Fruit fly (Drosophila melanogaster) whole organism: ENCODE data around the gene Idh.

Experiments
- CG8478 ChIP-seq: fragments of >200 bp; optimal IDR thresholded peaks from 2 replicates; lab custom pipeline; 2018; ENCODE audit warnings: inconsistent platforms
- Dll ChIP-seq: fragments of >200 bp; optimal IDR thresholded peaks from 2 replicates; lab custom pipeline; 2017

DNA sequence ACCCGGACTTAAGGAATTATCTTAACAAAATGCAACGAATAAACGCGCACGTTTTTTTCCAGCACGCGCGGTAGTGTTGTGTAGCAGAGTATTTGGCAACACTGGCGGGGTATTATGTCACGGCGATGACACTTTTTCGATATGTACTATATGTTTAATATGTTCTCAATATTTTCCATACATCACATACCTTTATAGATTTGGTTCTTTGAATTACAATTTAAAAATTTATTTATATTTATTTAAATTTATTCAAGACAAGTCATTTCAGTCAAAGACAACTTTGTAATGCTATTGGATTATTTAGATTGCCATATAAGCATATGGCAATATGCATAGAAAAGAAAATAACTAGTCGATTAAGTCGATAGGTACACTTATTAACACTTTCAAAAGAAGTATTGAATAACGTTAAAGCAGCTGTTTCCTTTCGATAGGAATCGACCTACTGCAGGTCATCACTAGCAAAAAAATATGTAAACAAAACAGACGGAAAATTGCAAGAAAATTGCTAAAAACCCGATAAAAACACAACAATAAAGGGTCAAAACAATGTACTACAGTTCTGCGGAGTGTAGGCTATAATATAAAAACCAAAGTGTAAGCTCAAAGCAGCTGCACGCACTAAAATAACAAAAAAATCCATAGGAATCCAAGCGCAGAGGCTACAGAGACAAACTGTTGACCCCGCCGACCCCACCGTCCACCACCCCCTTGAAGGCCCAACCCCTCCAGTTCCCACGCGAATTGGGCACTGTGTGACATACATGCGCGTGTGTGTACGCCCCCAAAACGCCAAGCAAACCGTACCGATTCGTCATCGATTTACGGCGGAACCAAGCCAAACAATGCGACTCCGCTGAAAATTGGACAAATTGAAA lies 14.4 kb downstream of the Idh start, which contains the start of the genes CG7182 and GAPcenA:
- no peak for TF ChIP-seq CG8478 (lab: Kevin White, UChicago)
- no peak for TF ChIP-seq Dll (lab: Kevin White, UChicago)
